Fruit fly (Drosophila melanogaster) whole organism, wandering third instar larva: ENCODE results near the gene nenya.

Experiments
- CrebA ChIP-seq: fragments of 200-800 bp; sonication (Bioruptor generic); optimal IDR thresholded peaks from 2 replicates; lab custom pipeline; 2016; ENCODE audit warnings: missing biosample characterization, mild to moderate bottlenecking, missing genetic modification characterization, borderline replicate concordance
- Hr78 ChIP-seq: fragments of >200 bp; optimal IDR thresholded peaks from 2 replicates; lab custom pipeline; 2017; ENCODE audit warnings: missing biosample characterization, missing genetic modification characterization
- Myc ChIP-seq: fragments of >200 bp; optimal IDR thresholded peaks from 2 replicates; lab custom pipeline; 2017
- OdsH ChIP-seq: fragments of 200-800 bp; sonication (Bioruptor generic); optimal IDR thresholded peaks from 2 replicates; lab custom pipeline; 2016; ENCODE audit warnings: missing biosample characterization, mild to moderate bottlenecking, missing genetic modification characterization
- br ChIP-seq: fragments of 200-800 bp; sonication (Bioruptor generic); optimal IDR thresholded peaks from 2 replicates; lab custom pipeline; 2016; ENCODE audit warnings: missing biosample characterization, missing genetic modification characterization
- dl ChIP-seq, 2 experiments: fragments of 175-275, 200-275 bp in 1 of 2; fragments of 200-275 bp in 1 of 2; sonication (Bioruptor generic); optimal IDR thresholded peaks; lab custom pipeline; 2018; ENCODE audit warnings: mild to moderate bottlenecking in 2 of 2, missing biosample characterization in 2 of 2, missing genetic modification characterization in 2 of 2, moderate library complexity in 2 of 2; ENCODE audit not compliant: partially characterized antibody in 2 of 2, insufficient read depth in 1 of 2
- dsf ChIP-seq: sonication (Bioruptor generic); optimal IDR thresholded peaks from 2 replicates; lab custom pipeline; 2016; ENCODE audit warnings: missing biosample characterization, missing genetic modification characterization, borderline replicate concordance
- ey ChIP-seq: fragments of 200-800 bp; sonication (Bioruptor generic); optimal IDR thresholded peaks from 2 replicates; lab custom pipeline; 2016; ENCODE audit warnings: missing biosample characterization, missing genetic modification characterization
- fru ChIP-seq: fragments of 200-800 bp; sonication (Bioruptor generic); optimal IDR thresholded peaks from 3 replicates; lab custom pipeline; 2016; ENCODE audit warnings: missing biosample characterization, mild to moderate bottlenecking, missing genetic modification characterization
- pan ChIP-seq: fragments of >200 bp; optimal IDR thresholded peaks from 2 replicates; lab custom pipeline; 2017

DNA sequence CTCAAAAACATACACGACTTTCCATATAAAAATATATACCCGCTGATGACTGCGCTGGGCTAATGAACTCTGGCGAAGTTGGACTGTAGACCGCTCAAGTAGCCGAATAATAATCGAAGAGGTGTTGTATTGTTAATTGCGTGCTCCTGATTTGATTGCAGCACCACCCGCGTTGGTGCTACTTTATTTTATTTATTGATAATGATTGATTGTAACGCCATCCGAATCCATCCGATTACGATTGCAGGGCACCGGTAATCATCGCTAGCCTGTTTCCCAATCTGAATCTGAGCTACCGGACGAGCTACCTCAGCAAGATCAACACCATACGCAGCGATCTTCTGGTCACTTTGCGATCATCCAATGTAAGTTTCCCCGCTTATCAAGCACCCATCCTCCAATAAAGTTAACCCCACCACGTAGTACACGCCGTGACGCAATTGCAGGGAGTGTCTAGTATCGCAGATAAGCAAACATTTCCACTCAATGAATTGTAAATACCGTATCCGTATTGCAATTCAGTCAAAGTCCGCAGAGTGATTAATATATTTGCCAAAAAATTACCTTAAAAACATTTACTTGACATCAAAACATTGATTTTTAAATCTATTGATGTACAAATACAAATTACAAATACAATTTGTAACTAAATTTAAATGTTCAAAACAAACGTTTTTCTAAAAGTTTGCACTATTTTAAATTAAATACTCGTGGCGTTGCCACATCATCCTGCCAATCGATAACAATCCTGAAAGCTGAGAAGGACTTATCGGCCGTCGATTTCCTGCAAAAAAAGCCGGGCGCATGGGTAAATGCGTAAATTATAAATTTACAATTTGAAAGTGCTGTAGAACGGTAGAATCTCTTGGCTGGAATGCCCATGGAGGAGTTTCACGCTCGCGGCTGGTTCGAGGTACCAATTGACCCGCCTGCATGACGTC lies 1.3 kb upstream of the nenya start:
- no peak for TF ChIP-seq Myc (lab: Kevin White, UChicago)
- no peak for TF ChIP-seq ey (GFP tag; lab: Kevin White, UChicago)
- TF ChIP-seq dsf: no peak
- TF ChIP-seq pan (lab: Kevin White, UChicago): no peak
- no peak for TF ChIP-seq dl (GFP tag; optimal IDR thresholded peaks at IDR 0.05; lab: Kevin White, UChicago; ENCODE audit: insufficient read depth in 1 of 2, partially characterized antibody in 2 of 2)
- TF ChIP-seq br (GFP tag; lab: Kevin White, UChicago): no peak
- TF ChIP-seq CrebA: no peak
- no peak for TF ChIP-seq OdsH (GFP tag; lab: Kevin White, UChicago)
- TF ChIP-seq Hr78 (GFP tag; lab: Kevin White, UChicago): no peak
- no peak for TF ChIP-seq fru (GFP tag; lab: Kevin White, UChicago)
